Fruit fly (Drosophila melanogaster): ENCODE results near the gene AttD.

Gene AttD

DNA sequence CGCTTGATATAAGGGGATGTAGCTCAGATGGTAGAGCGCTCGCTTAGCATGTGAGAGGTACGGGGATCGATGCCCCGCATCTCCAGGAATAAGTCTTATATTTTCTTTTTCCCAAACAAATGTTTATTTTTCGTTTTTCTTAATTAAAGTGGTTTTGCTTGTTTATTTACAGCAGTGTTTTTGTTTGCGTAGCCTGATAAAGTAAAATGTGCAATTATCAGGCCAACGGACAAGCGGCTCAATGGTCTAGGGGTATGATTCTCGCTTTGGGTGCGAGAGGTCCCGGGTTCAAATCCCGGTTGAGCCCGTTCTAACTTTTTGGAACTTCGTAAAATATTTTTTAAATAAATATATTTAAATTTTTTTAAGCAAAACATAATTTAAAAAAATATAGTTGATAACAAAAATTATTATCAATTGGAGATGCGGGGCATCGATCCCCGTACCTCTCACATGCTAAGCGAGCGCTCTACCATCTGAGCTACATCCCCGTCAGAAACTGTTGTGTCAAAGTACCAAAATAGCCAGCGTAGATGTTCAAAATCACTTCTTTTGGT is 5.3 kb upstream of the AttD start (continued):
- TF ChIP-seq CG12299 (tag; optimal IDR thresholded peaks at IDR 0.05): no peak
- no peak for TF ChIP-seq bigmax (GFP tag; optimal IDR thresholded peaks at IDR 0.05)
- no peak for TF ChIP-seq seq (GFP tag; IDR thresholded peaks at IDR 0.05)
- TF ChIP-seq pb (GFP tag; optimal IDR thresholded peaks at IDR 0.05): no peak
- TF ChIP-seq Sox100B (GFP tag; optimal IDR thresholded peaks at IDR 0.05): no peak
- no peak for TF ChIP-seq Adf1 (GFP tag; IDR thresholded peaks at IDR 0.05)
- no peak for TF ChIP-seq NK7.1 (GFP tag; optimal IDR thresholded peaks at IDR 0.05)
- peak; percentile 62; the same call in 1 of the 2 replicates for TF ChIP-seq vvl (GFP tag; IDR thresholded peaks at IDR 0.05)
- TF ChIP-seq CG4424 (GFP tag; optimal IDR thresholded peaks at IDR 0.05): no peak
- no peak for TF ChIP-seq CG7987 (GFP tag; optimal IDR thresholded peaks at IDR 0.05)
- TF ChIP-seq CG17829 (tag; optimal IDR thresholded peaks at IDR 0.05): peak; percentile 56
- TF ChIP-seq CG32772 (GFP tag; IDR thresholded peaks at IDR 0.05): no peak
- TF ChIP-seq pros (GFP tag; optimal IDR thresholded peaks at IDR 0.05): no peak
- no peak for TF ChIP-seq slp2 (GFP tag; optimal IDR thresholded peaks at IDR 0.05)
- TF ChIP-seq Nf-YB (GFP tag; optimal IDR thresholded peaks at IDR 0.05): no peak
- peak; percentile 48 for TF ChIP-seq sqz (GFP tag; optimal IDR thresholded peaks at IDR 0.05)
- peak; percentile 25 for TF ChIP-seq CG31365 (tag; optimal IDR thresholded peaks at IDR 0.05)
- no peak for TF ChIP-seq CG1647 (GFP tag; optimal IDR thresholded peaks at IDR 0.05)
- no peak for TF ChIP-seq Dad (GFP tag; optimal IDR thresholded peaks at IDR 0.05)
- no peak for TF ChIP-seq NfI (GFP tag; optimal IDR thresholded peaks at IDR 0.05)
- TF ChIP-seq grau (tag; optimal IDR thresholded peaks at IDR 0.05): peak; percentile 9
- no peak for TF ChIP-seq gfzf (GFP tag; optimal IDR thresholded peaks at IDR 0.05)
- peak; percentile 41; the same call in 1 of the 2 replicates for TF ChIP-seq hbn (GFP tag; IDR thresholded peaks at IDR 0.05; ENCODE audit: partially characterized antibody)
- TF ChIP-seq hth (optimal IDR thresholded peaks at IDR 0.05): no peak
- no peak for TF ChIP-seq pfk (GFP tag; optimal IDR thresholded peaks at IDR 0.05)
- peak; percentile 48 for TF ChIP-seq dmrt99B (tag; optimal IDR thresholded peaks at IDR 0.05)
- no peak for TF ChIP-seq pita (GFP tag; optimal IDR thresholded peaks at IDR 0.05)
- TF ChIP-seq CG6791 (GFP tag; IDR thresholded peaks at IDR 0.05; ENCODE audit: partially characterized antibody): peak; percentile 60
- TF ChIP-seq Poxn (GFP tag; IDR thresholded peaks at IDR 0.05): no peak
- TF ChIP-seq ATbp (GFP tag; optimal IDR thresholded peaks at IDR 0.05): no peak
- TF ChIP-seq tna (GFP tag; IDR thresholded peaks at IDR 0.05; ENCODE audit: partially characterized antibody): peak; percentile 87
- no peak for TF ChIP-seq cas (GFP tag; IDR thresholded peaks at IDR 0.05)
- TF ChIP-seq CG17359 (tag; optimal IDR thresholded peaks at IDR 0.05): no peak
- peak; percentile 89 for TF ChIP-seq HLH4C (GFP tag; IDR thresholded peaks at IDR 0.05; ENCODE audit: partially characterized antibody)
- no peak for TF ChIP-seq CG7372 (GFP tag; IDR thresholded peaks at IDR 0.05)
- TF ChIP-seq CG4404 (GFP tag; IDR thresholded peaks at IDR 0.05): no peak
- TF ChIP-seq CG10209 (GFP tag; optimal IDR thresholded peaks at IDR 0.05): no peak
- TF ChIP-seq vnd (GFP tag; IDR thresholded peaks at IDR 0.05; ENCODE audit: partially characterized antibody): peak; percentile 82
- peak; percentile 91 for TF ChIP-seq Opbp (GFP tag; IDR thresholded peaks at IDR 0.05; ENCODE audit: partially characterized antibody)
- peak; percentile 23 for TF ChIP-seq CG2678 (tag; optimal IDR thresholded peaks at IDR 0.05)
- no peak for TF ChIP-seq CG4617 (GFP tag; optimal IDR thresholded peaks at IDR 0.05; ENCODE audit: borderline replicate concordance)
- TF ChIP-seq mld (GFP tag; IDR thresholded peaks at IDR 0.05; ENCODE audit: partially characterized antibody): peak; percentile 94
- no peak for TF ChIP-seq br (optimal IDR thresholded peaks at IDR 0.05)
- TF ChIP-seq NFAT (GFP tag; IDR thresholded peaks at IDR 0.05): no peak
- TF ChIP-seq crol (GFP tag; IDR thresholded peaks at IDR 0.05): no peak
- TF ChIP-seq CG16815 (GFP tag; optimal IDR thresholded peaks at IDR 0.05): no peak
- no peak for TF ChIP-seq CG9215 (GFP tag; IDR thresholded peaks at IDR 0.05)
- TF ChIP-seq chm (GFP tag; IDR thresholded peaks at IDR 0.05): no peak
- no peak for TF ChIP-seq CG14441 (GFP tag; IDR thresholded peaks at IDR 0.05)
- no peak for TF ChIP-seq CG17912 (GFP tag; optimal IDR thresholded peaks at IDR 0.05)
